Worm (Caenorhabditis elegans) whole organism, L1 larva: ENCODE measurements around the gene T05D4.2.

Source experiments
- F16B12.6 ChIP-seq: fragments of 150-350 bp; optimal IDR thresholded peaks from 2 replicates; lab custom pipeline; 2014; ENCODE audit warnings: missing biosample characterization, missing genetic modification characterization
- alr-1 ChIP-seq: fragments of 200-800 bp; sonication (Bioruptor generic); optimal IDR thresholded peaks from 2 replicates; lab custom pipeline; 2018; ENCODE audit warnings: borderline replicate concordance, mild to moderate bottlenecking, missing genetic modification characterization, missing compliant biosample characterization
- ama-1 ChIP-seq: fragments of 150-350 bp; optimal IDR thresholded peaks from 2 replicates; lab custom pipeline; 2014
- fkh-8 ChIP-seq: sonication (generic microtip); optimal IDR thresholded peaks from 2 replicates; lab custom pipeline; 2016; ENCODE audit warnings: mild to moderate bottlenecking, missing genetic modification characterization, missing compliant biosample characterization
- mep-1 ChIP-seq: fragments of 150-350 bp; optimal IDR thresholded peaks from 2 replicates; lab custom pipeline; 2014; ENCODE audit warnings: missing biosample characterization, missing genetic modification characterization
- nhr-11 ChIP-seq: fragments of 150-350 bp; optimal IDR thresholded peaks from 2 replicates; lab custom pipeline; 2014; ENCODE audit warnings: missing biosample characterization, missing genetic modification characterization
- skn-1 ChIP-seq: fragments of 150-350 bp; optimal IDR thresholded peaks from 2 replicates; lab custom pipeline; 2014; ENCODE audit warnings: missing biosample characterization, missing genetic modification characterization
- snpc-4 ChIP-seq: fragments of 150-350 bp; optimal IDR thresholded peaks from 2 replicates; lab custom pipeline; 2014; ENCODE audit warnings: missing biosample characterization, missing genetic modification characterization
- zip-4 ChIP-seq: fragments of 200-800 bp; sonication (Bioruptor generic); optimal IDR thresholded peaks from 2 replicates; lab custom pipeline; 2018; ENCODE audit warnings: mild to moderate bottlenecking, missing genetic modification characterization, moderate library complexity, missing compliant biosample characterization

DNA sequence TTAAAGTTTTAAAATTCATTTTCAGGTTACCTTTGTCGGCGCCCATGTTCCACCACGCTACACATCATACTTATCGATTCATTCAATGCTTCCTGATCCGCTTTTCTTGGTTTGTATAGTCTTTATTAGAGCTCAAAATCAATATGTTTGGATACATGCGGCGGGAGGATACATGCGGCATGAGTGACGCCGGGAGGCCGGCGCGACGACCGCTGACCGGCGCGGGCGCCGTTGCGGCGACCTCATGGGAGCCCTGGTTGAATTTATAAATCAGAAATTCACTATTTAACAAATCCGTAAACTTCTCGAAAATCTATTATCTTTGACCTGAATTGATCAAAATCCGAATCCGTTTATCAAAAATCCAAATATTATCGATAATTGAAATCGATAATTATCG lies 18.8 kb upstream of the T05D4.2 start:
- TF ChIP-seq nhr-11 (tag; lab: Kevin White, UChicago), result no peak
- no peak for TF ChIP-seq mep-1 (tag; lab: Kevin White, UChicago)
- no peak for TF ChIP-seq snpc-4
- no peak for TF ChIP-seq zip-4 (GFP tag; lab: Kevin White, UChicago)
- TF ChIP-seq F16B12.6 (tag; lab: Kevin White, UChicago), result no peak
- TF ChIP-seq skn-1 (tag; lab: Kevin White, UChicago), result no peak
- no peak for TF ChIP-seq ama-1
- no peak for TF ChIP-seq fkh-8
- TF ChIP-seq alr-1 (tag; lab: Kevin White, UChicago), result no peak
